Worm (Caenorhabditis elegans): ENCODE data around the gene pst-2.
A peak's percentile ranks its signal among the peaks of the same experiment; 100 is the strongest.

pst-2 gene

DNA sequence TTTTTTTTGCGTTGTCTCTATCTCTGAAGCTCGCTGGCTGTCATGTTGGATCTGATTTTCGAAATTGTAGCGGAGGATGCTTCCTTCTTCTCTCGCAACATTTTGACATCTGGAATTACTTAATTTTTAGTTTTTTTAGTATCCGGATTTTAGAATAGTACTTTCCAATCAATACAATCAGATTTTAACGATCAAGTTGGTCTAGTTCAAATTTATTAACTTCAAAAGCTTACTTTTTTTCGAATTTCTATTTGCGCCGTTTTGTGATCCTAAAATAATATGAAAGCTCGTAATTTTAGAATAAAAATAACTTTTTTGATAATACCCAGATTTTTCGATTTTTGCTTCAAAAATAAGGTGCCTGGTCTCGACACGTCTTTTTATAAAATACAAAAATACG, 29.8 kb downstream of the pst-2 start, which contains the start of gene B0336.12:
Gene B0336.12 (minus strand): TSS at position 101 of the 400 bp plus-strand sequence.
- no peak for TF ChIP-seq nhr-90 (tag; optimal IDR thresholded peaks at IDR 0.05)
- TF ChIP-seq tbx-9 (tag; optimal IDR thresholded peaks at IDR 0.05; ENCODE audit: borderline replicate concordance) = no peak
- TF ChIP-seq atf-7 (tag; optimal IDR thresholded peaks at IDR 0.05) = no peak
- no peak for TF ChIP-seq hrde-1 (tag; optimal IDR thresholded peaks at IDR 0.05; ENCODE audit: borderline replicate concordance)
- no peak for TF ChIP-seq zim-3 (tag; optimal IDR thresholded peaks at IDR 0.05)
- no peak for TF ChIP-seq lin-35 (GFP tag; optimal IDR thresholded peaks at IDR 0.05)
- TF ChIP-seq lin-54 (GFP tag; optimal IDR thresholded peaks at IDR 0.05) = no peak
- no peak for TF ChIP-seq F37B4.10 (GFP tag; IDR thresholded peaks at IDR 0.05)
- no peak for TF ChIP-seq Y95B8A.8 (GFP tag; IDR thresholded peaks at IDR 0.05)

DNA sequence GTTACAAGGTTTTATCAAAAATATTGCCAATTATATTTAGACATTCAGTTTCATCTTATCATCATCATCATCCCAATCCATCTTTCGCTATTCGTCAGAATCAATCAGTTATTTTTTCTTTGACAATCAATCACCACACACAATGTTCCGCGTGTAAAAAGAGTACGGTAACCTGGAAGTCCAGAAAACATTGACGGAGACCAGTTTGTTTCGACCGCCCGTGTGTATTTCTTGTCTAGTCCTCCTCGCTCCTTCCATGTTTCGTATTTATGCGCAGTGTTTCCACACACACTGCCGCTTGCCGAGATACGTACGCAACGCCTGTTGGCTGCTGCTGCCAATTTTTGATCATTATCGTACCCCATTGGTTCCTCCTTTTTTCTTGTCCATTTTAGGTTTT, 30.4 kb downstream of the pst-2 start:
- TF ChIP-seq let-607 (tag; optimal IDR thresholded peaks at IDR 0.05) = peak in 1 of 2 experiments; percentile 40
- peak; percentile 6 for TF ChIP-seq tbp1 (GFP tag; optimal IDR thresholded peaks at IDR 0.05)
- TF ChIP-seq nhr-80 (tag; optimal IDR thresholded peaks at IDR 0.05) = peak; percentile 83
- peak; percentile 25; the same call in 1 of the 2 replicates for TF ChIP-seq madf-6 (GFP tag; IDR thresholded peaks at IDR 0.05)
- peak; percentile 10 for TF ChIP-seq lin-40 (tag; optimal IDR thresholded peaks at IDR 0.05)
- no peak for TF ChIP-seq ekl-4 (GFP tag; IDR thresholded peaks at IDR 0.05)
- TF ChIP-seq B0336.3 (GFP tag; IDR thresholded peaks at IDR 0.05) = peak; percentile 48; the same call in 1 of the 2 replicates
- TF ChIP-seq dox-1 (GFP tag; IDR thresholded peaks at IDR 0.05) = 0 out of 2 replicates have a peak, but pooled peaks have one; percentile 20
- peak; percentile 12 for TF ChIP-seq attf-5 (GFP tag; optimal IDR thresholded peaks at IDR 0.05)
- TF ChIP-seq snpc-4 (GFP tag; optimal IDR thresholded peaks at IDR 0.05) = no peak
- peak in 1 of 4 experiments; percentile 44 for TF ChIP-seq snpc-4 (tag; optimal IDR thresholded peaks at IDR 0.05)
- TF ChIP-seq mxl-1 (tag; optimal IDR thresholded peaks at IDR 0.05) = no peak
- no peak for TF ChIP-seq ets-4 (GFP tag; optimal IDR thresholded peaks at IDR 0.05)
- no peak for TF ChIP-seq ama-1 (optimal IDR thresholded peaks at IDR 0.05)
- TF ChIP-seq ama-1 (GFP tag; optimal IDR thresholded peaks at IDR 0.05) = peak in 1 of 2 experiments; percentile 22
- TF ChIP-seq ceh-27 (GFP tag; optimal IDR thresholded peaks at IDR 0.05) = no peak
- TF ChIP-seq ztf-26 (tag; optimal IDR thresholded peaks at IDR 0.05) = peak; percentile 29
- no peak for TF ChIP-seq nfya-2 (GFP tag; IDR thresholded peaks at IDR 0.05)
- no peak for TF ChIP-seq lir-1 (GFP tag; conservative IDR thresholded peaks at IDR 0.05)

DNA sequence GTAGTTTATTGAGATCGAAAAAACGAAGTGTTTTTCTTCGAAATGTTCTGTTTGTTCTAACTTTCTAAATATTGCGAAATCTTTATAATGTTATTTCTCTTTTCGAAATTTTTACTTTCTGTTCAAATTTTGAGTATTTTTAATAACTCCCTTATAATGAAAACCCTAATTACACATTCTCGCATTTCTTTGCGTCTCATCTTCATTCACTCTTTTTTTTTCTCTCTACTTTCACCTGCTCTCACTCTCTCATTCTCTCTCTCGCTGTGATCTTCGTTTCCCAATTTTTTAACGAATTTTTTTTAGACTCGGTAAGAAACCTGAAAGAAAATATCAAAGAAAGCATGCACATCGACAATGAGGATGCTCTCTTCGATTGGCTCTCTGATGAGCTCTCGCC, 31.0 kb downstream of the pst-2 start, which contains the start of gene rbm-26:
Gene rbm-26 (plus strand): TSS at position 301 of the 400 bp plus-strand sequence.
- TF ChIP-seq cebp-1 (GFP tag; IDR thresholded peaks at IDR 0.05) = no peak
- peak; percentile 82 for TF ChIP-seq cebp-1 (tag; optimal IDR thresholded peaks at IDR 0.05)
- TF ChIP-seq ets-4 (GFP tag; optimal IDR thresholded peaks at IDR 0.05) = no peak

DNA sequence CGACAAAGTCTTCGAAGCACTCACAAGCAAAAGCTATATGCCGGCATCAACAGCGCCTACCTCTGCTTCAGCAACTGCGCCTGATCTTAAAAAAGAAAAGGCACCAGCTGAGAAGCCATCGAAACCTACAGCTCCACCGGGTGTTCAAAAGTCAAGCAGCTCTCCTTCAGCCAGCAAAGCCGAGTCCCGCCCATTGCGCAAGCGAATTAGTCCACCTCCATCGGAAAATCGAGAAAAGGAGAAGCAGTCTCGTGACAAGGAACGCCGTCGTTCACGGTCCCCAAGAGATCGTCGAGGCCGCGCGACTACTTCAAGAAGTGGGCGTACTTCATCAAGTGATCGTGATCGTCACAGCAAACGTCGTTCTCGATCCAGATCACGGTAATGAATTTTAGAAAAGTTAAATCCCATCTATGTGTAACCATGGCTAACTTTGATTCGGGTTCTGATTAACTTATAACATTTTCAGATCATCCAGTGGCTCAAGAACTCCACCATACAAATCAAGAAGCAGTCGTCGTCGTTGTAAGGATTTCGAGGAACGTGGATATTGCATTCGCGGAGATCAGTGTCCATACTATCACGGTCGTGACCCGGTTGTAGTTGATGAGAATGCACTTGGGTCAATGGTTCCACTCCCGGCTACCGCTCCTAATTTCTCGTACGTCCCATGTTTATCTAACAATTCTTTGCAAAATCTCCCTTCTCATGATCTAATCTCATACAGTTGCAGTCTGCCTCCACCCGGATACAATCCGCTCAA, 31.8 kb downstream of the pst-2 start:
- TF ChIP-seq zfh-2 (GFP tag; conservative IDR thresholded peaks at IDR 0.05) (peak; percentile 58; the same call in 1 of the 2 replicates), B0336.3 (GFP tag; IDR thresholded peaks at IDR 0.05) (0 out of 2 replicates have a peak, but pooled peaks have one; percentile 25), F33H1.4 (GFP tag; IDR thresholded peaks at IDR 0.05) (no peak), ceh-91 (GFP tag; IDR thresholded peaks at IDR 0.05) (no peak)
